Worm (Caenorhabditis elegans) whole organism, L2 larva: ENCODE measurements around the gene sma-10.

Experiments
- C34F6.9 ChIP-seq: fragments of 150-350 bp; optimal IDR thresholded peaks from 2 replicates; lab custom pipeline; 2014; ENCODE audit warnings: missing biosample characterization, missing genetic modification characterization
- F13H6.1 ChIP-seq: sonication (generic microtip); optimal IDR thresholded peaks from 2 replicates; lab custom pipeline; 2016; ENCODE audit warnings: missing genetic modification characterization, missing compliant biosample characterization
- ZK546.5 ChIP-seq: sonication (generic microtip); optimal IDR thresholded peaks from 2 replicates; lab custom pipeline; 2017; ENCODE audit warnings: missing biosample characterization, missing genetic modification characterization
- alr-1 ChIP-seq: fragments of 150-350 bp; optimal IDR thresholded peaks from 2 replicates; lab custom pipeline; 2014; ENCODE audit warnings: missing biosample characterization, missing genetic modification characterization
- aly-2 ChIP-seq: fragments of 150-350 bp; optimal IDR thresholded peaks from 2 replicates; lab custom pipeline; 2014; ENCODE audit warnings: missing biosample characterization, missing genetic modification characterization
- ama-1 ChIP-seq: fragments of 150-350 bp; optimal IDR thresholded peaks from 2 replicates; lab custom pipeline; 2018; ENCODE audit warnings: inconsistent platforms
- blmp-1 ChIP-seq: sonication (generic microtip); optimal IDR thresholded peaks from 2 replicates; lab custom pipeline; 2017; ENCODE audit warnings: missing genetic modification characterization, mild to moderate bottlenecking, missing compliant biosample characterization, antibody characterized with exemption, moderate library complexity; ENCODE audit not compliant: insufficient read depth
- ceh-82 ChIP-seq: fragments of 150-350 bp; optimal IDR thresholded peaks from 2 replicates; lab custom pipeline; 2014; ENCODE audit warnings: missing biosample characterization, missing genetic modification characterization
- crh-2 ChIP-seq: sonication (generic microtip); optimal IDR thresholded peaks from 2 replicates; lab custom pipeline; 2017; ENCODE audit warnings: missing biosample characterization, missing genetic modification characterization
- dmd-4 ChIP-seq: sonication (generic microtip); optimal IDR thresholded peaks from 2 replicates; lab custom pipeline; 2017; ENCODE audit warnings: missing biosample characterization, missing genetic modification characterization
- egl-27 ChIP-seq: sonication (generic microtip); optimal IDR thresholded peaks from 3 replicates; lab custom pipeline; 2017; ENCODE audit warnings: missing biosample characterization, missing genetic modification reagents, missing genetic modification characterization
- elt-1 ChIP-seq: fragments of 150-350 bp; optimal IDR thresholded peaks from 2 replicates; lab custom pipeline; 2014; ENCODE audit warnings: missing biosample characterization, missing genetic modification characterization
- elt-3 ChIP-seq: sonication (generic microtip); optimal IDR thresholded peaks from 2 replicates; lab custom pipeline; 2017; ENCODE audit warnings: missing biosample characterization, missing genetic modification characterization
- fos-1 ChIP-seq: fragments of 150-350 bp; optimal IDR thresholded peaks from 2 replicates; lab custom pipeline; 2014; ENCODE audit warnings: missing biosample characterization, missing genetic modification characterization
- lsy-2 ChIP-seq, 2 experiments: fragments of 150-350 bp in 1 of 2; sonication (generic microtip) in 1 of 2; optimal IDR thresholded peaks; 2 replicates each; lab custom pipeline; 2014 to 2017; ENCODE audit warnings: missing biosample characterization in 2 of 2, missing genetic modification characterization in 2 of 2
- mab-5 ChIP-seq: fragments of 150-350 bp; optimal IDR thresholded peaks from 2 replicates; lab custom pipeline; 2014; ENCODE audit warnings: missing biosample characterization, missing genetic modification characterization
- mbf-1 ChIP-seq: sonication (generic microtip); optimal IDR thresholded peaks from 2 replicates; lab custom pipeline; 2017; ENCODE audit warnings: missing biosample characterization, missing genetic modification characterization
- nhr-11 ChIP-seq: fragments of 150-350 bp; optimal IDR thresholded peaks from 2 replicates; lab custom pipeline; 2014; ENCODE audit warnings: missing biosample characterization, missing genetic modification characterization
- nhr-12 ChIP-seq: fragments of 150-350 bp; optimal IDR thresholded peaks from 2 replicates; lab custom pipeline; 2014; ENCODE audit warnings: missing biosample characterization, missing genetic modification characterization
- nhr-129 ChIP-seq: fragments of 150-350 bp; optimal IDR thresholded peaks from 2 replicates; lab custom pipeline; 2014; ENCODE audit warnings: missing biosample characterization, missing genetic modification characterization
- nhr-21 ChIP-seq: fragments of 150-350 bp; optimal IDR thresholded peaks from 2 replicates; lab custom pipeline; 2014; ENCODE audit warnings: missing biosample characterization, missing genetic modification characterization
- nhr-237 ChIP-seq: fragments of 150-350 bp; optimal IDR thresholded peaks from 2 replicates; lab custom pipeline; 2014; ENCODE audit warnings: missing biosample characterization, missing genetic modification characterization
- nhr-25 ChIP-seq: fragments of 150-350 bp; sonication (generic microtip); optimal IDR thresholded peaks from 3 replicates; lab custom pipeline; 2014; ENCODE audit warnings: missing biosample characterization, missing genetic modification characterization
- nhr-77 ChIP-seq: fragments of 150-350 bp; optimal IDR thresholded peaks from 2 replicates; lab custom pipeline; 2014; ENCODE audit warnings: missing biosample characterization, missing genetic modification characterization
- peb-1 ChIP-seq: fragments of 150-350 bp; optimal IDR thresholded peaks from 2 replicates; lab custom pipeline; 2014; ENCODE audit warnings: missing biosample characterization, missing genetic modification characterization
- sma-3 ChIP-seq: sonication (generic microtip); optimal IDR thresholded peaks from 2 replicates; lab custom pipeline; 2016; ENCODE audit warnings: missing genetic modification reagents, missing genetic modification characterization, missing compliant biosample characterization
- sma-9 ChIP-seq, 2 experiments: fragments of 150-350 bp in 1 of 2; sonication (generic microtip) in 1 of 2; optimal IDR thresholded peaks; 2 replicates each; lab custom pipeline; 2014 to 2016; ENCODE audit warnings: missing genetic modification characterization in 2 of 2, mild to moderate bottlenecking in 1 of 2, missing biosample characterization in 1 of 2, missing compliant biosample characterization in 1 of 2, missing genetic modification reagents in 1 of 2, moderate library complexity in 1 of 2
- snpc-4 ChIP-seq: fragments of 150-350 bp; optimal IDR thresholded peaks from 2 replicates; lab custom pipeline; 2014; ENCODE audit warnings: missing biosample characterization, missing genetic modification characterization
- unc-39 ChIP-seq: fragments of 150-350 bp; optimal IDR thresholded peaks from 2 replicates; lab custom pipeline; 2014; ENCODE audit warnings: missing biosample characterization, missing genetic modification characterization
- unc-55 ChIP-seq: fragments of 150-350 bp; sonication (generic microtip); optimal IDR thresholded peaks from 3 replicates; lab custom pipeline; 2014; ENCODE audit warnings: missing biosample characterization, missing genetic modification reagents, missing genetic modification characterization
- unc-62 ChIP-seq: fragments of 150-350 bp; optimal IDR thresholded peaks from 2 replicates; lab custom pipeline; 2014; ENCODE audit warnings: missing biosample characterization, missing genetic modification reagents, missing genetic modification characterization
- zag-1 ChIP-seq: fragments of 150-350 bp; optimal IDR thresholded peaks from 2 replicates; lab custom pipeline; 2014; ENCODE audit warnings: missing biosample characterization, missing genetic modification characterization
- ztf-1 ChIP-seq: fragments of 200-800 bp; sonication (Bioruptor generic); conservative IDR thresholded peaks from 2 replicates; pipeline ENCODE4 v1.3.6; 2022; ENCODE audit warnings: missing genetic modification characterization, missing compliant biosample characterization
- ztf-11 ChIP-seq: sonication (generic microtip); optimal IDR thresholded peaks from 2 replicates; lab custom pipeline; 2017; ENCODE audit warnings: missing biosample characterization, missing genetic modification characterization

sma-10 gene

DNA sequence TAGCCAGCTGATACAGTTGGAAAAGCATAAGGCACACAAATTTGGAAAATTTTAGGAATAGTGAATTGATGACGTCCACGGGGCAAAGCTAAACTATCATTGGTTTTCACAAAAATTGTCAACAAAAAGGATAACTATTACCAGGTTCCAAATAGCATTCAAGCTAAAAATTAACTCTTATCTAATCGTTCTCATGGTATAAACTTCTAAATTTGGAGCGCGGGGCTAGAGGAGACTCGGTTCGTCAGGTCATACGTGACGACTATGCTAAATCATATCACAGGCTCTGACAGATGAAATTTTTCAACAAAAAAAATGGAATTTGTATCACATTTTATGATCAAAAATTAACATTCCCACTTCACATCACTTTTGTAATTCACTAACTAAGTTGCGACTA, 25.0 kb downstream of the sma-10 start:
- no peak for TF ChIP-seq ztf-1 (GFP tag; lab: Robert Waterston, UW)

DNA sequence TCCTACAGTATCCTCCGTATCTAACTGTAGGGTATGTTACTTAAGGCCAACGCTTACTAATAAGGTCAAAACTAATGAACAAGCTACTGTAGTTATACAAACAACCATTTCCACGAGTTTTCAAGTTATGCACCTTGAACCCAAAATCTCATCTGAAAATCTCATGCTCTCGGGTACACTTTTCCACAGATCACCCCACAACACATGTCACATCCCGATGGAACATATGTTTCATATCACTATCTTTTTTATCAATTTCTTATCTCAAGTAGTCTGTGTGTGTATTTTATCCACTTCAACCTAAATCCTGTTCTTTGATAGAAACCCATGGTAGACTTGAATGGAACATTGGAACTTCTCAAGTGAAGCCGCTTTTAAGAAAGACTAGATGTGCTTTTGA, 26.1 kb downstream of the sma-10 start:
- TF ChIP-seq elt-1 (no peak), nhr-237 (tag; lab: Kevin White, UChicago) (no peak), crh-2 (tag; lab: Kevin White, UChicago) (no peak), snpc-4 (no peak), unc-55 (GFP tag; lab: Kevin White, UChicago) (no peak), zag-1 (tag; lab: Kevin White, UChicago) (no peak), nhr-12 (tag; lab: Kevin White, UChicago) (no peak), sma-9 (GFP tag; optimal IDR thresholded peaks at IDR 0.05; lab: Kevin White, UChicago) (peak; percentile 24), sma-9 (tag; optimal IDR thresholded peaks at IDR 0.05; lab: Kevin White, UChicago) (no peak)

DNA sequence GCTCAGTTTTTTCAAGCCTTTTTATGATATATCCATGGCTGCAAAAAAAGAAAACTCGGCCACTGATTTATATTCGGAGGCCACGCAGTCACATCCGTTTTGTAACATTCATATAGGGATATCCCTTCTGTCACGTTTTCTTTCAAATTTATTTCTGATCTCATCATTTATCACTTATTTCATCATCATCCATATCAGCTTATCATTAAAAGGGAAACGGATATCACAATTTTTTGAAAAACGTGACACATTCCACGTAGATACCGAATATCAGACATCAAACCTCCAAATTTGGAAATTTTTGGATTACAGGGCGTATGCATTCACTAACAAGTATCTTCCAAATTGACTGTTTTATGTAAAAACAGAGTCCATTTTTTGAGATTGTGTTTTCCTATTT, 28.5 kb downstream of the sma-10 start:
- TF ChIP-seq crh-2 (tag; lab: Kevin White, UChicago) (peak; percentile 38), nhr-25 (tag; lab: Kevin White, UChicago) (peak; percentile 26), nhr-12 (tag; lab: Kevin White, UChicago) (no peak), nhr-21 (tag; lab: Kevin White, UChicago) (peak; percentile 51), sma-3 (no peak), fos-1 (peak; percentile 18), sma-9 (GFP tag; optimal IDR thresholded peaks at IDR 0.05; lab: Kevin White, UChicago) (peak; percentile 70), sma-9 (tag; optimal IDR thresholded peaks at IDR 0.05; lab: Kevin White, UChicago) (no peak), elt-1 (no peak), nhr-129 (tag; lab: Kevin White, UChicago) (peak; percentile 27)

DNA sequence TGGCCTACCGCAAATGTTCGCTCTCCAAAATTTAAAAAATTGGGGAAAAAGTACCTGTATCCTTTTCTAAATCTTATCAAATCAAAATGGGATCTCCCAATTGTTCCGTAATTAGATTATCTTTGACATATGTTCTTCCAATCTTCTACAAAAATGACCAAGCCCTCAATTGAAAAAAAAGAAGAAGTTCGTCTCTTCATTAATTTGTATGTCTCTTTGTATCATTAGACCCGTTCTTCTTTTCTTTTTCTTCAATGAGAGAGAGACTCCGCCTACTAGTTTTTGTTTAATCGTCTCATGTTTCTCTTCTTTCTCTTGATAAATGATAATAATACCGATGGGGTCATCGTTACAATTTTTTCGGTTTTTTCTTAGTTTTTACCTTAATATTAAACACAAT, 29.0 kb downstream of the sma-10 start:
- TF ChIP-seq nhr-77: no peak
- no peak for TF ChIP-seq mbf-1 (tag; lab: Kevin White, UChicago)
- peak; percentile 68 for TF ChIP-seq sma-9 (GFP tag; optimal IDR thresholded peaks at IDR 0.05; lab: Kevin White, UChicago)
- TF ChIP-seq sma-9 (tag; optimal IDR thresholded peaks at IDR 0.05; lab: Kevin White, UChicago): no peak
- peak; percentile 3 for TF ChIP-seq sma-3
- TF ChIP-seq unc-39: no peak
- no peak for TF ChIP-seq mab-5
- no peak for TF ChIP-seq elt-1
- no peak for TF ChIP-seq nhr-11 (tag; lab: Kevin White, UChicago)

DNA sequence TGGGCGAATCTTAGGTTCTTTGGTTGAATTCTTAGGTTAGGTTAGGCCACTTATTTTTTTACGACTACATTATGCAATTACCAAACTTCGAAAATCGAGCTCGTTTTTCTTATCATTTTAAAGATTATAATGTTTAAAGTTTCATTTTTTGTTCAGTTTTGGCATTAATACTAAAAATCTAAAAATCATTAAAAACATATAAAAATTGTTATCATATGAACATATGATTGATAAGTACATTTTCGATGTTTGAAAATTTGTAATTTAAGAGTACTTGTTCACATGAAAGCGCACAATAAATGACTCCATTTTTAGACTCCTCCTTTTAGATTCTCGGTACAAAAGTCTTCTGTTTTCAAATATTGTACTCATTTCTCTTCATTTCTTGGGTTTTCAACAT, 30.9 kb downstream of the sma-10 start:
- TF ChIP-seq nhr-12 (tag; lab: Kevin White, UChicago) (no peak), elt-3 (tag; lab: Kevin White, UChicago) (no peak)

DNA sequence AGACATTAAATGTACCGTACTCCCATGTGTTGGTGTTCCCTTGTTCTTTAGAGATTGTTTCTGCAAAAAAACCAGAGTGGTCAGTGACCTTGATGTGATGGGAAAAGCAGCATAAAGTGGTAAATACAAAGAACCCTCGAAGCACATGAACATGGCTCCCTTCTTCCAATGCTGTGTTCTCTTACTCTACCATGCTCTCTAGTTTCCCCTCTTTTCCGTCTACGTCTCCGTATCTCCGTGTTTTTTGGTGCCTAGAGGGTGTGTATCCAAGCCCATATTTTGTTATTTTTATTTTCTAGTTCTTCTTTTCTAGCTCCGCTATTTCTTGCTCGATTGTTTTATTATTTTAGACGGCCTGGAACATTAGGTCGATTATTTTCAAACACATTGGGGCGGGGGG, 32.4 kb downstream of the sma-10 start:
- TF ChIP-seq sma-9 (GFP tag; optimal IDR thresholded peaks at IDR 0.05; lab: Kevin White, UChicago) (peak; percentile 24), sma-9 (tag; optimal IDR thresholded peaks at IDR 0.05; lab: Kevin White, UChicago) (no peak), alr-1 (tag; lab: Kevin White, UChicago) (no peak), egl-27 (tag; lab: Kevin White, UChicago) (no peak), ceh-82 (tag; lab: Kevin White, UChicago) (no peak), dmd-4 (tag; lab: Kevin White, UChicago) (no peak), blmp-1 (tag; lab: Kevin White, UChicago) (no peak), unc-55 (GFP tag; lab: Kevin White, UChicago) (peak; percentile 55), unc-39 (no peak), C34F6.9 (tag; lab: Kevin White, UChicago) (peak; percentile 41), peb-1 (tag; lab: Kevin White, UChicago) (no peak), ZK546.5 (no peak), nhr-77 (no peak), ztf-1 (GFP tag; lab: Robert Waterston, UW) (no peak), snpc-4 (no peak), nhr-11 (tag; lab: Kevin White, UChicago) (no peak), F13H6.1 (tag; lab: Kevin White, UChicago) (no peak), unc-62 (GFP tag; lab: Kevin White, UChicago) (no peak), crh-2 (tag; lab: Kevin White, UChicago) (no peak), lsy-2 (tag; optimal IDR thresholded peaks at IDR 0.05; lab: Kevin White, UChicago) (peak in 1 of 2 experiments; percentile 35), nhr-129 (tag; lab: Kevin White, UChicago) (peak; percentile 26), ztf-11 (tag; lab: Kevin White, UChicago) (no peak), nhr-237 (tag; lab: Kevin White, UChicago) (no peak), ama-1 (lab: Kevin White, UChicago) (no peak), aly-2 (tag; lab: Kevin White, UChicago) (no peak)
